Worm (Caenorhabditis elegans) whole organism, mixed stage, embryonic: Measurements from ENCODE around the gene B0361.4.

Experiments
- ceh-39 ChIP-seq: fragments of 150-350 bp; optimal IDR thresholded peaks from 2 replicates; lab custom pipeline; 2014; ENCODE audit warnings: missing biosample characterization, missing genetic modification characterization
- ceh-43 ChIP-seq: fragments of 200-800 bp; sonication (Bioruptor generic); optimal IDR thresholded peaks from 2 replicates; lab custom pipeline; 2018; ENCODE audit warnings: mild to moderate bottlenecking, missing genetic modification characterization, moderate library complexity, missing compliant biosample characterization
- drap-1 ChIP-seq: fragments of 200-800 bp; sonication (Bioruptor generic); optimal IDR thresholded peaks from 3 replicates; lab custom pipeline; 2018; ENCODE audit warnings: mild to moderate bottlenecking, missing genetic modification characterization, missing compliant biosample characterization
- elt-3 ChIP-seq: fragments of 150-350 bp; optimal IDR thresholded peaks from 2 replicates; lab custom pipeline; 2014; ENCODE audit warnings: missing biosample characterization, missing genetic modification characterization
- flh-1 ChIP-seq: fragments of 200-800 bp; sonication (Bioruptor generic); optimal IDR thresholded peaks from 2 replicates; lab custom pipeline; 2018; ENCODE audit warnings: mild to moderate bottlenecking, missing genetic modification characterization, moderate library complexity, missing compliant biosample characterization
- lin-13 ChIP-seq: fragments of 150-350 bp; optimal IDR thresholded peaks from 2 replicates; lab custom pipeline; 2014; ENCODE audit warnings: missing biosample characterization, missing genetic modification characterization
- lsy-2 ChIP-seq: fragments of 150-350 bp; optimal IDR thresholded peaks from 2 replicates; lab custom pipeline; 2014; ENCODE audit warnings: missing biosample characterization, missing genetic modification characterization
- nhr-237 ChIP-seq: fragments of 150-350 bp; optimal IDR thresholded peaks from 2 replicates; lab custom pipeline; 2014; ENCODE audit warnings: missing biosample characterization, missing genetic modification characterization
- nhr-28 ChIP-seq: fragments of 150-350 bp; optimal IDR thresholded peaks from 2 replicates; lab custom pipeline; 2014; ENCODE audit warnings: missing biosample characterization, missing genetic modification characterization
- pha-4 ChIP-seq: fragments of 150-350 bp; optimal IDR thresholded peaks from 2 replicates; lab custom pipeline; 2018; ENCODE audit warnings: missing biosample characterization, missing genetic modification reagents, missing genetic modification characterization
- snpc-4 ChIP-seq: fragments of 150-350 bp; optimal IDR thresholded peaks from 2 replicates; lab custom pipeline; 2014; ENCODE audit warnings: missing biosample characterization, missing genetic modification characterization
- unc-62 ChIP-seq: fragments of 150-350 bp; optimal IDR thresholded peaks from 2 replicates; lab custom pipeline; 2014; ENCODE audit warnings: missing biosample characterization, missing genetic modification reagents, missing genetic modification characterization

DNA sequence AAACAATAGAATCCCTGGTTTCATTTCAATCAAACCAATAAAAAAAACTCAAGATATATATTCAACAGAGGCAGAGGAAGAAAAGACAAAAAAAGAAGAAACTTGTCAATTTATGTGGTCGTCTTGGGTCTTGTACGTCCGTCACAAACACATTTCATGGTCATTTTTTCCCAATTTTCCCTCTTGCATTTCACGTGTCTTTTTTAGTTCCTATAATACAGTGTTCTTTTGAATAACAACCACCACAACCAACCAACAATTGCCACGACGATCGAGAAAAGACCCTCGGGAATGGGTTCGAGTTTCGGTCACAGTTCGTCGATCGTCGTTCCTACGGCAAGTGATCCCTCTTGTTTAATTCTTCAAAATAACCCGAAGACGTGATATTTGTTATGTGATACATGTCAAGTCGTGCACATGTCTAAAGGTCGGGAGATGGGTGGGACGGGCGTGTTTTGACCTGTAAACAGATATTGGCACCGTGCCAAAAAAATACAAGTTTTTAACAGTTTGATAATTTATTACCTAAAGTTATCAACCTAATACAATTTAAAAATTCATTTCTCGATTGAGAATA lies 37.4 kb downstream of the B0361.4 start:
- no peak for TF ChIP-seq nhr-28
- TF ChIP-seq unc-62 (GFP tag; lab: Kevin White, UChicago) = no peak
- no peak for TF ChIP-seq flh-1
- TF ChIP-seq nhr-237 = no peak
- no peak for TF ChIP-seq pha-4 (tag; lab: Kevin White, UChicago)
- no peak for TF ChIP-seq lsy-2 (tag; lab: Kevin White, UChicago)
- TF ChIP-seq ceh-39 = no peak
- no peak for TF ChIP-seq elt-3 (tag; lab: Kevin White, UChicago)
- TF ChIP-seq ceh-43 (GFP tag; lab: Kevin White, UChicago) = no peak
- TF ChIP-seq snpc-4 (tag; lab: Kevin White, UChicago) = no peak
- no peak for TF ChIP-seq drap-1 (GFP tag; lab: Kevin White, UChicago)
- no peak for TF ChIP-seq lin-13 (tag; lab: Kevin White, UChicago)
